Fruit fly (Drosophila melanogaster): ENCODE measurements around the gene CG15818.

Gene CG15818

dm6 chr2L:7418148-7418988, 7.7 kb downstream of the CG15818 start:
- TF ChIP-seq CG15710 (tag; optimal IDR thresholded peaks at IDR 0.05) = peak; percentile 83
- peak; percentile 83 for TF ChIP-seq CG9948 (tag; optimal IDR thresholded peaks at IDR 0.05)
- TF ChIP-seq Pif1A (GFP tag; optimal IDR thresholded peaks at IDR 0.05) = peak; percentile 51
- no peak for TF ChIP-seq CG32121 (GFP tag; IDR thresholded peaks at IDR 0.05)
- no peak for TF ChIP-seq rn (GFP tag; IDR thresholded peaks at IDR 0.05)
- TF ChIP-seq CG17806 (tag; optimal IDR thresholded peaks at IDR 0.05) = peak; percentile 75
- TF ChIP-seq CG34367 (tag; optimal IDR thresholded peaks at IDR 0.05) = peak; percentile 80
- peak; percentile 85 for TF ChIP-seq CG8159 (tag; optimal IDR thresholded peaks at IDR 0.05)
- TF ChIP-seq D1 (tag; optimal IDR thresholded peaks at IDR 0.05) = peak; percentile 5
- peak; percentile 69 for TF ChIP-seq Pif1B (GFP tag; optimal IDR thresholded peaks at IDR 0.05)
- peak; percentile 99 for TF ChIP-seq EcR (GFP tag; optimal IDR thresholded peaks at IDR 0.05)
- TF ChIP-seq CG8301 (tag; optimal IDR thresholded peaks at IDR 0.05) = peak; percentile 75
- no peak for TF ChIP-seq CG10348 (GFP tag; IDR thresholded peaks at IDR 0.05)
- peak; percentile 87 for TF ChIP-seq CG14655 (GFP tag; optimal IDR thresholded peaks at IDR 0.05)
- peak; percentile 28 for TF ChIP-seq CG12605 (GFP tag; IDR thresholded peaks at IDR 0.05)
- no peak for TF ChIP-seq gl (tag; optimal IDR thresholded peaks at IDR 0.05)
- no peak for TF ChIP-seq CG13204 (GFP tag; optimal IDR thresholded peaks at IDR 0.05)
- peak; percentile 77 for TF ChIP-seq Snoo (tag; optimal IDR thresholded peaks at IDR 0.05)
- peak; percentile 55 for TF ChIP-seq Ets98B (GFP tag; IDR thresholded peaks at IDR 0.05)

- peak; percentile 23 for TF ChIP-seq CG13204 (GFP tag; optimal IDR thresholded peaks at IDR 0.05)
- peak; percentile 65 for TF ChIP-seq CG17806 (tag; optimal IDR thresholded peaks at IDR 0.05)
- TF ChIP-seq CG14655 (GFP tag; optimal IDR thresholded peaks at IDR 0.05) = peak; percentile 58
- no peak; the same call in 2 of the 3 replicates for TF ChIP-seq fd96Ca (GFP tag; IDR thresholded peaks at IDR 0.05)
- TF ChIP-seq CG32121 (GFP tag; IDR thresholded peaks at IDR 0.05) = peak; percentile 28; the same call in 1 of the 2 replicates
- peak; percentile 45 for TF ChIP-seq CG8301 (tag; optimal IDR thresholded peaks at IDR 0.05)
- TF ChIP-seq CG34367 (tag; optimal IDR thresholded peaks at IDR 0.05) = peak; percentile 59
- no peak for TF ChIP-seq CG4496 (GFP tag; IDR thresholded peaks at IDR 0.05)
- peak; percentile 57 for TF ChIP-seq Snoo (tag; optimal IDR thresholded peaks at IDR 0.05)
- TF ChIP-seq Pif1B (GFP tag; optimal IDR thresholded peaks at IDR 0.05) = peak; percentile 39
- peak; percentile 38; the same call in 1 of the 2 replicates for TF ChIP-seq CG12605 (GFP tag; IDR thresholded peaks at IDR 0.05)
- TF ChIP-seq rn (GFP tag; IDR thresholded peaks at IDR 0.05) = no peak
- peak; percentile 55 for TF ChIP-seq Pif1A (GFP tag; optimal IDR thresholded peaks at IDR 0.05)
- TF ChIP-seq EcR (GFP tag; optimal IDR thresholded peaks at IDR 0.05) = peak; percentile 97
- no peak for TF ChIP-seq CG10348 (GFP tag; IDR thresholded peaks at IDR 0.05)
- TF ChIP-seq Ets98B (GFP tag; IDR thresholded peaks at IDR 0.05) = no peak
- peak; percentile 81 for TF ChIP-seq CG15710 (tag; optimal IDR thresholded peaks at IDR 0.05)
- no peak for TF ChIP-seq D1 (tag; optimal IDR thresholded peaks at IDR 0.05)
- peak; percentile 82 for TF ChIP-seq CG8159 (tag; optimal IDR thresholded peaks at IDR 0.05)
- peak; percentile 74 for TF ChIP-seq CG9948 (tag; optimal IDR thresholded peaks at IDR 0.05)
- TF ChIP-seq gl (tag; optimal IDR thresholded peaks at IDR 0.05) = no peak
Measured at dm6 chr2L:7419408-7420304, 8.9 kb downstream of the CG15818 start.

dm6 chr2L:7420305-7421287, 9.9 kb downstream of the CG15818 start:
- peak; percentile 64 for TF ChIP-seq Ets98B (GFP tag; IDR thresholded peaks at IDR 0.05)
- TF ChIP-seq gl (tag; optimal IDR thresholded peaks at IDR 0.05) = peak; percentile 63
- no peak; the same call in 2 of the 3 replicates for TF ChIP-seq CG4496 (GFP tag; IDR thresholded peaks at IDR 0.05)
- TF ChIP-seq CG10348 (GFP tag; IDR thresholded peaks at IDR 0.05) = no peak
- TF ChIP-seq CG9948 (tag; optimal IDR thresholded peaks at IDR 0.05) = peak; percentile 78
- peak; percentile 68 for TF ChIP-seq CG8301 (tag; optimal IDR thresholded peaks at IDR 0.05)
- peak; percentile 88 for TF ChIP-seq fd96Ca (GFP tag; IDR thresholded peaks at IDR 0.05)
- TF ChIP-seq CG34367 (tag; optimal IDR thresholded peaks at IDR 0.05) = peak; percentile 76
- peak; percentile 84 for TF ChIP-seq CG17806 (tag; optimal IDR thresholded peaks at IDR 0.05)
- TF ChIP-seq CG13204 (GFP tag; optimal IDR thresholded peaks at IDR 0.05) = peak; percentile 77
- TF ChIP-seq Pif1B (GFP tag; optimal IDR thresholded peaks at IDR 0.05) = peak; percentile 74
- peak; percentile 64 for TF ChIP-seq CG32121 (GFP tag; IDR thresholded peaks at IDR 0.05)
- peak; percentile 96 for TF ChIP-seq CG15710 (tag; optimal IDR thresholded peaks at IDR 0.05)
- TF ChIP-seq CG12605 (GFP tag; IDR thresholded peaks at IDR 0.05) = peak; percentile 57
- TF ChIP-seq Snoo (tag; optimal IDR thresholded peaks at IDR 0.05) = peak; percentile 68
- peak; percentile 81 for TF ChIP-seq CG14655 (GFP tag; optimal IDR thresholded peaks at IDR 0.05)
- peak; percentile 86 for TF ChIP-seq Pif1A (GFP tag; optimal IDR thresholded peaks at IDR 0.05)
- peak; percentile 90 for TF ChIP-seq EcR (GFP tag; optimal IDR thresholded peaks at IDR 0.05)
- TF ChIP-seq CG8159 (tag; optimal IDR thresholded peaks at IDR 0.05) = peak; percentile 92
- peak; percentile 76 for TF ChIP-seq rn (GFP tag; IDR thresholded peaks at IDR 0.05)
- TF ChIP-seq D1 (tag; optimal IDR thresholded peaks at IDR 0.05) = peak; percentile 38
